Fruit fly (Drosophila melanogaster): ENCODE data around the gene CG42597.

CG42597 gene

dm6 chr2L:22018861-22019270 lies 46.3 kb downstream of the CG42597 start, which contains the start of gene tio (continued):
- TF ChIP-seq Elba2 (GFP tag; optimal IDR thresholded peaks at IDR 0.05) (no peak), CG2120 (GFP tag; optimal IDR thresholded peaks at IDR 0.05) (no peak), Six4 (GFP tag; optimal IDR thresholded peaks at IDR 0.05) (no peak), Optix (GFP tag; IDR thresholded peaks at IDR 0.05) (no peak), klu (GFP tag; IDR thresholded peaks at IDR 0.05) (no peak), CG5180 (GFP tag; optimal IDR thresholded peaks at IDR 0.05) (no peak), Ssrp (tag; optimal IDR thresholded peaks at IDR 0.05) (no peak), bcd (GFP tag; optimal IDR thresholded peaks at IDR 0.05) (no peak), CG18764 (GFP tag; optimal IDR thresholded peaks at IDR 0.05) (no peak), CG17612 (GFP tag; IDR thresholded peaks at IDR 0.05) (no peak), Doc3 (GFP tag; IDR thresholded peaks at IDR 0.05; ENCODE audit: partially characterized antibody) (peak; percentile 62; the same call in 2 of the 3 replicates), Sry-β (GFP tag; optimal IDR thresholded peaks at IDR 0.05) (no peak), Eip74EF (GFP tag; optimal IDR thresholded peaks at IDR 0.05) (no peak), eve (GFP tag; optimal IDR thresholded peaks at IDR 0.05) (no peak), chif (GFP tag; optimal IDR thresholded peaks at IDR 0.05) (no peak), CG3995 (GFP tag; optimal IDR thresholded peaks at IDR 0.05) (no peak), CG11456 (GFP tag; IDR thresholded peaks at IDR 0.05) (0 out of 3 replicates have a peak, but pooled peaks have one; percentile 13), CG3726 (GFP tag; IDR thresholded peaks at IDR 0.05) (no peak), Atf-2 (GFP tag; optimal IDR thresholded peaks at IDR 0.05) (no peak), Hr51 (GFP tag; optimal IDR thresholded peaks at IDR 0.05) (no peak), CG2116 (GFP tag; optimal IDR thresholded peaks at IDR 0.05) (no peak), Drgx (GFP tag; IDR thresholded peaks at IDR 0.05) (0 out of 2 replicates have a peak, but pooled peaks have one; percentile 36), CG7745 (tag; optimal IDR thresholded peaks at IDR 0.05) (no peak), cad (GFP tag; optimal IDR thresholded peaks at IDR 0.05) (peak; percentile 67), HLH4C (GFP tag; IDR thresholded peaks at IDR 0.05; ENCODE audit: partially characterized antibody) (no peak), h (optimal IDR thresholded peaks at IDR 0.05) (no peak), sim (GFP tag; IDR thresholded peaks at IDR 0.05) (0 out of 2 replicates have a peak, but pooled peaks have one; percentile 20), CG10543 (GFP tag; optimal IDR thresholded peaks at IDR 0.05) (no peak), disco-r (GFP tag; optimal IDR thresholded peaks at IDR 0.05) (no peak), CG18476 (GFP tag; optimal IDR thresholded peaks at IDR 0.05) (no peak), Nf-YA (GFP tag; IDR thresholded peaks at IDR 0.05) (no peak), ATbp (GFP tag; optimal IDR thresholded peaks at IDR 0.05) (no peak), Aef1 (GFP tag; IDR thresholded peaks at IDR 0.05) (no peak), Lhr (GFP tag; optimal IDR thresholded peaks at IDR 0.05) (no peak), ems (GFP tag; optimal IDR thresholded peaks at IDR 0.05) (no peak), p53 (GFP tag; optimal IDR thresholded peaks at IDR 0.05) (no peak), fd102C (GFP tag; optimal IDR thresholded peaks at IDR 0.05) (no peak), Opbp (GFP tag; IDR thresholded peaks at IDR 0.05; ENCODE audit: partially characterized antibody) (no peak), sima (GFP tag; optimal IDR thresholded peaks at IDR 0.05) (no peak), CG14050 (GFP tag; IDR thresholded peaks at IDR 0.05) (no peak), CG3065 (GFP tag; optimal IDR thresholded peaks at IDR 0.05) (no peak), pzg (GFP tag; optimal IDR thresholded peaks at IDR 0.05) (no peak), CG8359 (GFP tag; optimal IDR thresholded peaks at IDR 0.05; ENCODE audit: borderline replicate concordance) (no peak), CG8388 (GFP tag; optimal IDR thresholded peaks at IDR 0.05) (no peak), kni (GFP tag; optimal IDR thresholded peaks at IDR 0.05) (peak; percentile 84), CG8944 (GFP tag; optimal IDR thresholded peaks at IDR 0.05) (no peak), Lpt (GFP tag; optimal IDR thresholded peaks at IDR 0.05) (no peak), unpg (GFP tag; optimal IDR thresholded peaks at IDR 0.05) (no peak), CG6689 (GFP tag; IDR thresholded peaks at IDR 0.05) (no peak), CG1647 (GFP tag; optimal IDR thresholded peaks at IDR 0.05) (no peak), hbn (GFP tag; IDR thresholded peaks at IDR 0.05; ENCODE audit: partially characterized antibody) (peak; percentile 61)
